Worm (Caenorhabditis elegans) whole organism, mixed stage, embryonic: Measurements from ENCODE around the gene cyb-3.

Source experiments
- mab-5 ChIP-seq: fragments of 150-350 bp; optimal IDR thresholded peaks from 2 replicates; lab custom pipeline; 2014; ENCODE audit warnings: missing biosample characterization, missing genetic modification characterization
- unc-62 ChIP-seq: fragments of 150-350 bp; optimal IDR thresholded peaks from 2 replicates; lab custom pipeline; 2014; ENCODE audit warnings: missing biosample characterization, missing genetic modification reagents, missing genetic modification characterization

- TF ChIP-seq unc-62 (GFP tag; lab: Kevin White, UChicago) (no peak), mab-5 (tag; lab: Kevin White, UChicago) (no peak)
Observed at ce11 chrV:15383739-15384138, 11.8 kb upstream of the cyb-3 start, which contains the start of gene str-88.
